Fruit fly (Drosophila melanogaster) whole organism, adult: ENCODE measurements around the gene Root.

ENCODE experiments used
- CG12768 ChIP-seq: fragments of 200-800 bp; sonication (Bioruptor generic); optimal IDR thresholded peaks from 2 replicates; lab custom pipeline; 2017; ENCODE audit warnings: missing biosample characterization, missing genetic modification characterization, mild to moderate bottlenecking, moderate library complexity, missing genetic modification reagents
- CG1620 ChIP-seq: fragments of 200-800 bp; sonication (Bioruptor generic); optimal IDR thresholded peaks from 2 replicates; lab custom pipeline; 2016; ENCODE audit warnings: missing biosample characterization, missing genetic modification characterization
- CG5204 ChIP-seq: fragments of 200-800 bp; sonication (Bioruptor generic); optimal IDR thresholded peaks from 2 replicates; lab custom pipeline; 2016; ENCODE audit warnings: missing biosample characterization, missing genetic modification characterization
- CG7101 ChIP-seq: fragments of 200-800 bp; sonication (Bioruptor generic); optimal IDR thresholded peaks from 2 replicates; lab custom pipeline; 2018; ENCODE audit warnings: missing biosample characterization, mild to moderate bottlenecking, missing genetic modification characterization, moderate library complexity
- Clk ChIP-seq: fragments of 200-800 bp; sonication (Bioruptor generic); optimal IDR thresholded peaks from 2 replicates; lab custom pipeline; 2017; ENCODE audit warnings: missing biosample characterization, missing genetic modification characterization
- Hr96 ChIP-seq: fragments of 200-800 bp; sonication (Bioruptor generic); optimal IDR thresholded peaks from 2 replicates; lab custom pipeline; 2016; ENCODE audit warnings: missing biosample characterization, missing genetic modification characterization
- bab1 ChIP-seq: fragments of 200-800 bp; sonication (Bioruptor generic); optimal IDR thresholded peaks from 3 replicates; lab custom pipeline; 2019; ENCODE audit warnings: missing biosample characterization, mild to moderate bottlenecking, missing genetic modification characterization, moderate library complexity
- cic ChIP-seq: fragments of 200-800 bp; sonication (Bioruptor generic); optimal IDR thresholded peaks from 2 replicates; lab custom pipeline; 2017; ENCODE audit warnings: missing biosample characterization, mild to moderate bottlenecking, missing genetic modification characterization, moderate library complexity
- kay ChIP-seq: fragments of 200-800 bp; sonication (Bioruptor generic); peaks from one replicate; lab custom pipeline; 2016; ENCODE audit warnings: missing biosample characterization, missing genetic modification characterization, borderline replicate concordance
- ovo ChIP-seq: fragments of 200-800 bp; sonication (Bioruptor generic); optimal IDR thresholded peaks from 2 replicates; lab custom pipeline; 2016; ENCODE audit warnings: missing biosample characterization, missing genetic modification characterization
- tj ChIP-seq: fragments of 200-800 bp; sonication (Bioruptor generic); optimal IDR thresholded peaks from 3 replicates; lab custom pipeline; 2017; ENCODE audit warnings: missing biosample characterization, mild to moderate bottlenecking, missing genetic modification characterization, moderate library complexity
- toe ChIP-seq: fragments of 200-800 bp; sonication (Bioruptor generic); optimal IDR thresholded peaks from 2 replicates; lab custom pipeline; 2016; ENCODE audit warnings: missing biosample characterization, missing genetic modification characterization

DNA sequence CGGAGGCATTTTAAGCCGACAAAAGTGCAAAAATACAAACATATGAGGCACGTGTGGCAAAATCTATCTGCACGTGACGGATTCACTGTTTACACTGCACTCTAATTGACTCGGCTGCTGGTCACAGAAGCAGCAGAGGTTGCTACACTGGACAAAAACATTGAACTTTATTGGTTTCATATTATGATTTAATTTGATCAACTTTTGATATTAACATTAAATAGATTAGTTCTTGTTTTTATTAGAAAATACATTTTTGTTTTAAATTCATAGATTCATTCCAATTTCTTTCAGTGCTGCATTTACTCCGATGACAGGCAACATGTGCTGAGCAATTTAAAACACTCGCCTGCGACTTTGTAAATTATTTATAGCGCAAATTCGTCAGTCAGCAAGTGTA, 34.0 kb upstream of the Root start:
- TF ChIP-seq bab1 (GFP tag; lab: Kevin White, UChicago) (peak; percentile 5), CG1620 (peak; percentile 7), CG7101 (tag; lab: Kevin White, UChicago) (no peak), cic (GFP tag; lab: Kevin White, UChicago) (no peak), kay (GFP tag; lab: Kevin White, UChicago) (peak; percentile 34), tj (GFP tag; lab: Kevin White, UChicago) (no peak), Hr96 (no peak), toe (GFP tag; lab: Kevin White, UChicago) (no peak), CG5204 (GFP tag; lab: Kevin White, UChicago) (no peak), Clk (GFP tag; lab: Kevin White, UChicago) (no peak), ovo (GFP tag; lab: Kevin White, UChicago) (no peak), CG12768 (no peak)
